Fruit fly (Drosophila melanogaster): ENCODE results near the gene Oseg4.
A peak's percentile ranks its signal among the peaks of the same experiment; 100 is the strongest.

The Oseg4 gene

DNA sequence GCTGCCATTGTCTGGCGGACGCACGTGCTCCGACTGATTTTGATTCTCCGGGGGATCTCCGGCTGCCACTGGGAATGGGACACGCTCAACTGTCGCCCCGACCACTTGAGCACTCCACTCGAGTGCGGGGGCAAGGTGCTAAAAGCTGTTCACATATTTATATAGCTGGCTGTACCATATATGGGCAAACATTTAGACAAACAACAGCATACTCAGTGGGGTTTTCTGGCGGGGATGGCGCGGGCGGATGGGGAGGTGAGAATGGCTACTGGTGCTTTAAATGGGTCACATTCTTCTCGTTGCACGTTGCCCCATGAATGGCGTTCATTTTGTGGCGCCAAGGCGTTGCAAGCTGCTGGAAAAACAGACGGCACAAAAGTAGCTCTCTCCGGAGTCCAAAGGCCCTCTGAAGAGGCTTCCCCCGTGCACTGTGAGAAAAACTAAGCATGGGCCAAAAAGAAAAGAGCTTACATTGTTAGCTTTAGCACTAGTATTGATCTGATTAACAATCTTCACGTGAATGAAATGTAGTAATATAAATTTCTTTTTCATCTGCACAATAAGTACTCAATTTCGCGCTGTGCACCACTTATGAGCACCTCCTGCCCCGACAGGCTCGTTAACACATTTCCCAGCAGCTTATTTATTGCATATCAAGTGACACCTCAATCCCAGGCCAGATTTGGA, 44.7 kb downstream of the Oseg4 start (continued):
- TF ChIP-seq CG15269 (tag; optimal IDR thresholded peaks at IDR 0.05) (no peak), pnt (GFP tag; optimal IDR thresholded peaks at IDR 0.05) (peak; percentile 7), Rfx (GFP tag; IDR thresholded peaks at IDR 0.05) (no peak), CG14014 (GFP tag; IDR thresholded peaks at IDR 0.05) (no peak), rib (GFP tag; IDR thresholded peaks at IDR 0.05) (no peak), CG30431 (GFP tag; optimal IDR thresholded peaks at IDR 0.05) (no peak), Nf-YB (GFP tag; optimal IDR thresholded peaks at IDR 0.05) (no peak), zfh2 (GFP tag; optimal IDR thresholded peaks at IDR 0.05) (no peak), CG18011 (GFP tag; optimal IDR thresholded peaks at IDR 0.05) (no peak), crp (GFP tag; optimal IDR thresholded peaks at IDR 0.05) (no peak), Xrp1 (GFP tag; IDR thresholded peaks at IDR 0.05) (peak; percentile 63; the same call in 1 of the 2 replicates), CG43689 (GFP tag; IDR thresholded peaks at IDR 0.05) (no peak), CG8281 (tag; optimal IDR thresholded peaks at IDR 0.05) (no peak), D19B (GFP tag; optimal IDR thresholded peaks at IDR 0.05) (no peak), dmrt11E (tag; optimal IDR thresholded peaks at IDR 0.05) (peak; percentile 39)

DNA sequence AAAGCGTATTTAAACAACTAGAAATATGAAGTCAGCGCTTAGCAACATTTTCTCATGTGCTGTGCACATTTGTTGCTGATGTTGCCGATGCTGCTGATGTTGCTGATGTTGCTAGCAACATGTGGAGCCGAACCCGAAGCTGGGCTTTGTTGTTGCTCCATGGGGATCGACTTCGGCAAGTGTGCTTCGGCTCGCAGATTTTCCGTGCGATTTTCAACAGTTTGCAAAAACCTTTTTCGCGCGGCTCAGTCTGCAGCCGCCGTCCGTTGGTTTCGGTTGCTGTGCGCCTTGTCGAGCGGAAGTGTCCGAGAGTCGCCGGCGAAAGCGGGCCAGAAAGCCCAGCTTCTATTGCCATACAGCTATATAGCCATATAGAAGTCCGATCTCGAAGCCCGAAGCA, 47.0 kb downstream of the Oseg4 start:
- 0 out of 3 replicates have a peak, but pooled peaks have one; percentile 23 for TF ChIP-seq zfh1 (GFP tag; IDR thresholded peaks at IDR 0.05)
- no peak for TF ChIP-seq ems (GFP tag; optimal IDR thresholded peaks at IDR 0.05)
- TF ChIP-seq CG4404 (GFP tag; IDR thresholded peaks at IDR 0.05), result no peak
- peak; percentile 97 for TF ChIP-seq CG11504 (tag; optimal IDR thresholded peaks at IDR 0.05)
- TF ChIP-seq CG13894 (tag; optimal IDR thresholded peaks at IDR 0.05), result peak; percentile 54
- TF ChIP-seq CHES-1-like (GFP tag; optimal IDR thresholded peaks at IDR 0.05), result no peak
- TF ChIP-seq rib (GFP tag; IDR thresholded peaks at IDR 0.05), result peak; percentile 41; the same call in 1 of the 2 replicates
- TF ChIP-seq slbo (GFP tag; IDR thresholded peaks at IDR 0.05), result 0 out of 2 replicates have a peak, but pooled peaks have one; percentile 14
- TF ChIP-seq ci (GFP tag; IDR thresholded peaks at IDR 0.05), result 0 out of 3 replicates have a peak, but pooled peaks have one; percentile 34
- peak; percentile 92 for TF ChIP-seq Deaf1 (tag; optimal IDR thresholded peaks at IDR 0.05)

DNA sequence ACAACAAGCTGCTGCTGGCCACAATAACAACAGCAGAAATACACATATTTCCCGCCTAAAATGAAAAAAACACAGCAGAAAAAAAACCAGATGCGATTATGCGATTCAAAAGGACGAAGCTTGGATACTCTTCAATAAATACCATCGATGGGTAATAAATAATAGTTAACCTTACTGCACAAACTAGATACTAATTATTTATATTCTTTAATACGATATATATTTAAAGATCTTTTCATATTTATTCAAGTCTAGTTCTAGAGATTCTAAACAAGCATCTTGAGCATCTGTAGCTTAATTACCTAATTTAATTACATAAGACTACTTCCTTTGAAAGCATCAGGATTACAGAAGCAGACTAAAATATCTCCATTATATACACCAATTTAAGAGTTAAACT, 47.4 kb downstream of the Oseg4 start:
- TF ChIP-seq D19A (tag; optimal IDR thresholded peaks at IDR 0.05), result peak; percentile 66
- no peak for TF ChIP-seq grau (tag; optimal IDR thresholded peaks at IDR 0.05)

DNA sequence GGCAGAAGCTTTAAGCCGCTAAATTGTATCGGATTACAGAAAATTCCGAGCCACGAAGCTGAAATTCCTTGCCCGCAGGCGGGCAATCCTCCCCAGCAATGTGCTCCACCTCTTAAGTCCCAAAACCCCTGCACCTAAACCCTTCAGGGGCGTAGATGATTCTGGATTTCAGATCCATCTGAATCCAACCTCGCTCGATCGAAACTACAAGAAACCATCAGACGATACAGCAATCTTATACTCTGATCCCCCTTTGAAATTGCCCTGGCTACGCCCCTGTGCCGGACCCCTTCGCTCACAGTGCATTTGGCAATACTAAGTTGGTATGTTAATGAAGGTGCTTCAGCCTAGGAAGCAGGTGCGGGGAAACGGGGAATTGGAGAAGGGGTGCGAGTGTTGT, 52.5 kb downstream of the Oseg4 start:
- no peak for TF ChIP-seq zfh2 (GFP tag; optimal IDR thresholded peaks at IDR 0.05)
- TF ChIP-seq ttk (GFP tag; IDR thresholded peaks at IDR 0.05), result peak; percentile 21; the same call in 1 of the 2 replicates
- TF ChIP-seq pan (optimal IDR thresholded peaks at IDR 0.05), result no peak
- TF ChIP-seq pan (GFP tag; optimal IDR thresholded peaks at IDR 0.05 in 1 of 2, IDR thresholded peaks at IDR 0.05 in 1 of 2), result peak in 1 of 2 experiments; percentile 27
- peak; percentile 18 for TF ChIP-seq corto (GFP tag; optimal IDR thresholded peaks at IDR 0.05)
- 0 out of 3 replicates have a peak, but pooled peaks have one; percentile 26 for TF ChIP-seq H15 (GFP tag; IDR thresholded peaks at IDR 0.05)
- TF ChIP-seq Atf-2 (GFP tag; optimal IDR thresholded peaks at IDR 0.05), result no peak
- no peak for TF ChIP-seq crp (GFP tag; optimal IDR thresholded peaks at IDR 0.05)
- peak; percentile 41 for TF ChIP-seq nom (GFP tag; optimal IDR thresholded peaks at IDR 0.05)
- no peak for TF ChIP-seq so (GFP tag; IDR thresholded peaks at IDR 0.05)
- TF ChIP-seq Rfx (GFP tag; IDR thresholded peaks at IDR 0.05), result peak; percentile 16; the same call in 1 of the 2 replicates
- TF ChIP-seq sisA (GFP tag; IDR thresholded peaks at IDR 0.05), result peak; percentile 46
- TF ChIP-seq hkb (optimal IDR thresholded peaks at IDR 0.05), result no peak
- 0 out of 2 replicates have a peak, but pooled peaks have one; percentile 22 for TF ChIP-seq hkb (GFP tag; IDR thresholded peaks at IDR 0.05)
- peak; percentile 24; the same call in 1 of the 2 replicates for TF ChIP-seq sob (GFP tag; IDR thresholded peaks at IDR 0.05)
- peak; percentile 36; the same call in 1 of the 2 replicates for TF ChIP-seq slbo (GFP tag; IDR thresholded peaks at IDR 0.05)
- TF ChIP-seq ssp (GFP tag; IDR thresholded peaks at IDR 0.05), result peak; percentile 17; the same call in 1 of the 2 replicates
- no peak for TF ChIP-seq CG12744 (GFP tag; optimal IDR thresholded peaks at IDR 0.05)
- 0 out of 2 replicates have a peak, but pooled peaks have one; percentile 27 for TF ChIP-seq CG9932 (GFP tag; IDR thresholded peaks at IDR 0.05)
- no peak for TF ChIP-seq CG12219 (GFP tag; optimal IDR thresholded peaks at IDR 0.05)
- TF ChIP-seq Drgx (GFP tag; IDR thresholded peaks at IDR 0.05), result peak; percentile 52
- TF ChIP-seq CG18599 (GFP tag; optimal IDR thresholded peaks at IDR 0.05), result peak; percentile 11
- TF ChIP-seq slp2 (GFP tag; optimal IDR thresholded peaks at IDR 0.05), result no peak
- TF ChIP-seq maf-S (GFP tag; optimal IDR thresholded peaks at IDR 0.05), result no peak
